Fruit fly (Drosophila melanogaster) whole organism, pupa: Measurements from ENCODE around the gene sofe.

ENCODE experiments used
- CG10348 ChIP-seq: fragments of 200-800 bp; sonication (Bioruptor generic); IDR thresholded peaks from 2 replicates; pipeline ENCODE4 v1.3.6; 2022; ENCODE audit warnings: missing biosample characterization, missing genetic modification characterization
- CG12605 ChIP-seq: fragments of 200-800 bp; sonication (Bioruptor generic); IDR thresholded peaks from 2 replicates; pipeline ENCODE4 v1.3.6; 2022; ENCODE audit warnings: missing biosample characterization, missing genetic modification characterization
- CG13204 ChIP-seq: fragments of 200-800 bp; sonication (Bioruptor generic); optimal IDR thresholded peaks from 2 replicates; lab custom pipeline; 2018; ENCODE audit warnings: missing biosample characterization, mild to moderate bottlenecking, missing genetic modification characterization, moderate library complexity
- CG14655 ChIP-seq: fragments of 200-800 bp; sonication (Bioruptor generic); optimal IDR thresholded peaks from 3 replicates; lab custom pipeline; 2017; ENCODE audit warnings: mild to moderate bottlenecking, missing biosample characterization, missing genetic modification reagents, missing genetic modification characterization
- CG15710 ChIP-seq: fragments of 200-800 bp; sonication (Bioruptor generic); optimal IDR thresholded peaks from 2 replicates; lab custom pipeline; 2018; ENCODE audit warnings: missing biosample characterization, mild to moderate bottlenecking, missing genetic modification characterization, moderate library complexity
- CG17806 ChIP-seq: fragments of 200-800 bp; sonication (Bioruptor generic); optimal IDR thresholded peaks from 2 replicates; lab custom pipeline; 2018; ENCODE audit warnings: missing biosample characterization, mild to moderate bottlenecking, missing genetic modification characterization, moderate library complexity
- CG32121 ChIP-seq: fragments of 200-800 bp; sonication (Bioruptor generic); IDR thresholded peaks from 2 replicates; pipeline ENCODE4 v1.3.6; 2022; ENCODE audit warnings: missing biosample characterization, missing genetic modification characterization
- CG34367 ChIP-seq: fragments of 200-800 bp; sonication (Bioruptor generic); optimal IDR thresholded peaks from 2 replicates; lab custom pipeline; 2018; ENCODE audit warnings: missing biosample characterization, mild to moderate bottlenecking, missing genetic modification characterization
- CG4496 ChIP-seq: fragments of 200-800 bp; sonication (Bioruptor generic); IDR thresholded peaks from 3 replicates; pipeline ENCODE4 v1.3.6; 2022; ENCODE audit warnings: missing biosample characterization, missing genetic modification characterization
- CG8159 ChIP-seq: fragments of 200-800 bp; sonication (Bioruptor generic); optimal IDR thresholded peaks from 3 replicates; lab custom pipeline; 2018; ENCODE audit warnings: missing biosample characterization, mild to moderate bottlenecking, missing genetic modification characterization, moderate library complexity
- CG8301 ChIP-seq: fragments of 200-800 bp; sonication (Bioruptor generic); optimal IDR thresholded peaks from 2 replicates; lab custom pipeline; 2018; ENCODE audit warnings: missing biosample characterization, mild to moderate bottlenecking, missing genetic modification characterization
- CG9948 ChIP-seq: fragments of 200-800 bp; sonication (Bioruptor generic); optimal IDR thresholded peaks from 2 replicates; lab custom pipeline; 2018; ENCODE audit warnings: missing biosample characterization, mild to moderate bottlenecking, missing genetic modification characterization, moderate library complexity
- D1 ChIP-seq: fragments of 200-800 bp; sonication (Bioruptor generic); optimal IDR thresholded peaks from 2 replicates; lab custom pipeline; 2018; ENCODE audit warnings: missing biosample characterization, mild to moderate bottlenecking, missing genetic modification characterization, moderate library complexity
- EcR ChIP-seq: fragments of 200-800 bp; sonication (Bioruptor generic); optimal IDR thresholded peaks from 3 replicates; lab custom pipeline; 2019; ENCODE audit warnings: missing biosample characterization, missing genetic modification characterization, mild to moderate bottlenecking, moderate library complexity, missing genetic modification reagents
- Ets98B ChIP-seq: fragments of 200-800 bp; sonication (Bioruptor generic); IDR thresholded peaks from 2 replicates; pipeline ENCODE4 v1.3.6; 2022; ENCODE audit warnings: missing biosample characterization, missing genetic modification characterization
- Pif1A ChIP-seq: fragments of 200-800 bp; sonication (Bioruptor generic); optimal IDR thresholded peaks from 3 replicates; lab custom pipeline; 2016; ENCODE audit warnings: missing biosample characterization, missing genetic modification characterization
- Pif1B ChIP-seq: fragments of 200-800 bp; sonication (Bioruptor generic); optimal IDR thresholded peaks from 3 replicates; lab custom pipeline; 2016; ENCODE audit warnings: missing biosample characterization, missing genetic modification characterization
- Snoo ChIP-seq: fragments of 200-800 bp; sonication (Bioruptor generic); optimal IDR thresholded peaks from 3 replicates; lab custom pipeline; 2017; ENCODE audit warnings: missing biosample characterization, mild to moderate bottlenecking, missing genetic modification characterization, inconsistent platforms
- fd96Ca ChIP-seq: fragments of 200-800 bp; sonication (Bioruptor generic); IDR thresholded peaks from 3 replicates; pipeline ENCODE4 v1.3.6; 2022; ENCODE audit warnings: missing biosample characterization, missing genetic modification characterization
- gl ChIP-seq: fragments of 200-800 bp; sonication (Bioruptor generic); optimal IDR thresholded peaks from 2 replicates; lab custom pipeline; 2018; ENCODE audit warnings: missing biosample characterization, mild to moderate bottlenecking, missing genetic modification characterization
- rn ChIP-seq: fragments of 200-800 bp; sonication (Bioruptor generic); IDR thresholded peaks from 2 replicates; pipeline ENCODE4 v1.3.6; 2022; ENCODE audit warnings: missing biosample characterization, missing genetic modification characterization

sofe gene

DNA sequence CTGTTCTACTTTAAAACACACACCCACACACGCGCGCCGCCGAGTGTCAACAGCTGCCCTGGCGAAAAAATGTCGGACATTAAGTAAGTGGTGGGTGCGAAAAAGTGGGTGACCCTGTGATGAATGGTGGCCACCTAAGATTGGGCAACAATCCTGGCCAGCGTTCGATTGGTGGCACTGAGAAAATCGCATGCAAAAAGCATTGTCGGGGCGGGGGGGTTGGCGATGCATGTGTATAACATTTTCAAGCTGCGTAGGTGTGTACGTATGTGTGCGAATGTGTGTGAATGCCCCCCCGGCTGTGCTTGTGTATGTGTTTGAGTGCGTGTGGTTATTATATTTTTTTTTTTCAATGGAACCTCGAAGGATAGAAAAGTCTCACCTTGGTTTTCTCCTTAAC is 640 bp upstream of the sofe start:
- no peak for TF ChIP-seq CG9948 (tag; lab: Kevin White, UChicago)
- no peak for TF ChIP-seq CG14655
- TF ChIP-seq EcR (GFP tag; lab: Kevin White, UChicago), result peak; percentile 18
- no peak for TF ChIP-seq CG10348 (GFP tag; lab: Robert Waterston, UW)
- TF ChIP-seq Pif1A, result no peak
- no peak for TF ChIP-seq fd96Ca (GFP tag; lab: Robert Waterston, UW)
- TF ChIP-seq gl (tag; lab: Kevin White, UChicago), result no peak

- TF ChIP-seq CG4496 (GFP tag; lab: Robert Waterston, UW) (no peak), Ets98B (GFP tag; lab: Robert Waterston, UW) (no peak), CG12605 (GFP tag; lab: Robert Waterston, UW) (no peak), EcR (GFP tag; lab: Kevin White, UChicago) (no peak), CG15710 (no peak), rn (GFP tag; lab: Robert Waterston, UW) (no peak), CG13204 (GFP tag; lab: Kevin White, UChicago) (no peak), CG32121 (GFP tag; lab: Robert Waterston, UW) (no peak), CG14655 (no peak), CG17806 (no peak), CG9948 (tag; lab: Kevin White, UChicago) (no peak), gl (tag; lab: Kevin White, UChicago) (no peak)
Measured at dm6 chrX:10854686-10855085, 2.5 kb downstream of the sofe start, which contains the start of gene feo. Gene feo (minus strand): TSS chrX:10854869.

- TF ChIP-seq CG32121 (GFP tag; lab: Robert Waterston, UW) (no peak), CG13204 (GFP tag; lab: Kevin White, UChicago) (no peak), CG8301 (tag; lab: Kevin White, UChicago) (no peak), fd96Ca (GFP tag; lab: Robert Waterston, UW) (no peak), Pif1B (no peak), CG34367 (no peak), gl (tag; lab: Kevin White, UChicago) (no peak), Pif1A (no peak), CG17806 (no peak), CG8159 (no peak), EcR (GFP tag; lab: Kevin White, UChicago) (no peak)
Measured at dm6 chrX:10848565-10848964, 8.6 kb downstream of the sofe start, which contains the start of gene CG2202. Gene CG2202 (plus strand): TSS chrX:10848757.

DNA sequence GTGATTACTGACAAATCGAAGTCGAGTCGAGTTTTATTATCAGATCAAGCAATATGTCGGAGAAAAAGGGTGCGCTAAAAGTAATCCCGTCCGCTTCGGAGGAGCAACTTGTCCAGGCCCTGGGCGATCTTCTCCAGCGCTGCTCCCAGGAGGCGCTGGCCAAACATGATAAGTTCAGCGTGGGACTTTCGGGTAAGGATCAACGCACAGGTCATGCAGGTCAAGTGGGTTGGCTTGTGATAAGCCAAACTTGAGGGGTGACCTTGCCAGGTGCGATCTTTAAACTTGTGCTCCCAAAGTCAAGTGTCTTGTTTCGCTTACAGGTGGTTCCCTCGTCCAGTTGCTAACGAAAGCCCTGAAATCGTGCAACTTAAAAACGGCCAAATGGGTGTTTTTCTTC is 9.8 kb downstream of the sofe start:
- no peak for TF ChIP-seq rn (GFP tag; lab: Robert Waterston, UW)
- no peak for TF ChIP-seq EcR (GFP tag; lab: Kevin White, UChicago)
- no peak for TF ChIP-seq fd96Ca (GFP tag; lab: Robert Waterston, UW)
- TF ChIP-seq CG34367, result no peak
- TF ChIP-seq CG9948 (tag; lab: Kevin White, UChicago), result no peak
- TF ChIP-seq CG4496 (GFP tag; lab: Robert Waterston, UW), result no peak
- TF ChIP-seq CG13204 (GFP tag; lab: Kevin White, UChicago), result no peak
- no peak for TF ChIP-seq CG15710
- no peak for TF ChIP-seq CG17806
- TF ChIP-seq Snoo (tag; lab: Kevin White, UChicago), result no peak
- TF ChIP-seq Pif1B, result no peak
- no peak for TF ChIP-seq CG8301 (tag; lab: Kevin White, UChicago)
- no peak for TF ChIP-seq CG12605 (GFP tag; lab: Robert Waterston, UW)
- no peak for TF ChIP-seq gl (tag; lab: Kevin White, UChicago)
- TF ChIP-seq Ets98B (GFP tag; lab: Robert Waterston, UW), result no peak
- TF ChIP-seq, all 21 proteins: peak for 0

- TF ChIP-seq Pif1A (no peak), CG12605 (GFP tag; lab: Robert Waterston, UW) (no peak), CG34367 (no peak), CG10348 (GFP tag; lab: Robert Waterston, UW) (no peak), CG4496 (GFP tag; lab: Robert Waterston, UW) (no peak), fd96Ca (GFP tag; lab: Robert Waterston, UW) (no peak), CG9948 (tag; lab: Kevin White, UChicago) (no peak), CG32121 (GFP tag; lab: Robert Waterston, UW) (no peak), Pif1B (no peak), Ets98B (GFP tag; lab: Robert Waterston, UW) (no peak), gl (tag; lab: Kevin White, UChicago) (no peak), EcR (GFP tag; lab: Kevin White, UChicago) (no peak), D1 (no peak), Snoo (tag; lab: Kevin White, UChicago) (no peak), CG17806 (no peak), CG8159 (no peak), CG14655 (no peak), rn (GFP tag; lab: Robert Waterston, UW) (no peak), CG15710 (no peak)
Measured at dm6 chrX:10847436-10847446, 10.0 kb downstream of the sofe start, which contains the start of gene Pgls. Gene Pgls (plus strand): TSS chrX:10847438.

DNA sequence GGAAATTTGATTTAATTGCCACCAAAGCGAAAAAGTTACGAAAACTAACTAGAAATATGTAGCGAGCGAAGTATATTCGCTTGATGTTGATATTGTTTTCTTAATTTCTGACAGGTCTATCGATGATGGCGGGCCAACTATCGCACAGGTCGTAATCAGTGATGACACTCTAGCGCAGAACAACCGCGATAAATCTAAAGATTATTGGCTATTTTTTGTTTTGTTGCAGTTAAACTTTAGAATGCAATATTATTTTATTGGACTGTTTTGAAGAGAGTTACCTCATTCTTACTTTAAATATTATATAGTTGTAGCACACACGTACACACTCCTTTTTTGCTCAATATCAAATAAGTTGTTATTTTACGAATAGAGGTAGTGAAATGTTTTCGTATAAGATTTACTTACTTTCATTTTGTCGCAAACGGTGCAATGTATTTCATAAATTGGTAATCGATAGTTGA is 10.2 kb downstream of the sofe start, which contains the start of gene sbr:
Gene sbr (minus strand): TSS at position 121 of the 464 bp plus-strand sequence.
- no peak for TF ChIP-seq Pif1A
- TF ChIP-seq CG12605 (GFP tag; lab: Robert Waterston, UW), result no peak
- 0 out of 3 replicates have a peak, but pooled peaks have one; percentile 10 for TF ChIP-seq fd96Ca (GFP tag; lab: Robert Waterston, UW)

DNA sequence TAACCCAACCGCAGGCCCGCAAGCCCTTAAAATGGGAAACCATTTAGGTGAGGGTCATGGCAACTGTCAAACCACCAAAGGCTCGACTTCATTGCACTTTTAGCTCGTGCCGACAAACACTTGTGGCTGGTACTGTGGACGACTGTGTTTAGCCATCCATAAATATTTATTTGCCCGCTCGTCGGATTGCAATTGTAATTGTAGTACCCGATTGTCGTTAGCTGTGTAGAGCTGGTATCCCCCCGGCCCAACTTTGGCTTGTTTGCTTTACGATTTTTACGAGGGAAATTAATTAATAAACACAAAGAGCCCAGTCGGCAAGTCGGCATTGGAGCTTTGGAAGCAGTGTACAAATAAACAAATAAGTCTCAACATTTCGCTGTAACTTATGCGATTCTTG is 12.0 kb downstream of the sofe start:
- no peak for TF ChIP-seq CG9948 (tag; lab: Kevin White, UChicago)
- no peak for TF ChIP-seq CG8301 (tag; lab: Kevin White, UChicago)
- TF ChIP-seq Ets98B (GFP tag; lab: Robert Waterston, UW), result no peak
- TF ChIP-seq CG12605 (GFP tag; lab: Robert Waterston, UW), result no peak
- no peak for TF ChIP-seq CG32121 (GFP tag; lab: Robert Waterston, UW)
- no peak for TF ChIP-seq CG10348 (GFP tag; lab: Robert Waterston, UW)
- TF ChIP-seq CG14655, result no peak
- no peak for TF ChIP-seq gl (tag; lab: Kevin White, UChicago)
- no peak for TF ChIP-seq Snoo (tag; lab: Kevin White, UChicago)
- TF ChIP-seq CG17806, result no peak
